Fruit fly (Drosophila melanogaster) whole organism, embryonic: ENCODE measurements around the gene CG45486.

Experiments used
- Asciz ChIP-seq: fragments of 200-800 bp; sonication (Bioruptor generic); optimal IDR thresholded peaks from 2 replicates; lab custom pipeline; 2017; ENCODE audit warnings: missing biosample characterization, mild to moderate bottlenecking, missing genetic modification characterization, missing genetic modification reagents
- Awh ChIP-seq: fragments of 200-800 bp; sonication (Bioruptor generic); IDR thresholded peaks from 2 replicates; pipeline ENCODE4, ENCODE4 v1.3.6; 2022; ENCODE audit warnings: missing biosample characterization, missing genetic modification characterization
- CG1024 ChIP-seq: fragments of 200-800 bp; sonication (Bioruptor generic); IDR thresholded peaks from 2 replicates; pipeline ENCODE4 v1.3.6; 2022; ENCODE audit warnings: missing biosample characterization, missing genetic modification characterization
- CG11504 ChIP-seq: fragments of 200-800 bp; sonication (Bioruptor generic); optimal IDR thresholded peaks from 3 replicates; lab custom pipeline; 2019; ENCODE audit warnings: missing biosample characterization, mild to moderate bottlenecking, missing genetic modification characterization, moderate library complexity
- CG13296 ChIP-seq: fragments of 200-800 bp; sonication (Bioruptor generic); optimal IDR thresholded peaks from 3 replicates; lab custom pipeline; 2018; ENCODE audit warnings: missing biosample characterization, mild to moderate bottlenecking, missing genetic modification characterization
- CG13775 ChIP-seq: fragments of 200-800 bp; sonication (Bioruptor generic); optimal IDR thresholded peaks from 3 replicates; lab custom pipeline; 2017; ENCODE audit warnings: missing biosample characterization, mild to moderate bottlenecking, missing genetic modification characterization
- CG1602 ChIP-seq: fragments of 200-800 bp; sonication (Bioruptor generic); optimal IDR thresholded peaks from 3 replicates; lab custom pipeline; 2016; ENCODE audit warnings: missing biosample characterization, missing genetic modification characterization
- CG1647 ChIP-seq: fragments of 200-800 bp; sonication (Bioruptor generic); optimal IDR thresholded peaks from 3 replicates; lab custom pipeline; 2016; ENCODE audit warnings: missing biosample characterization, missing genetic modification characterization
- CG16779 ChIP-seq: fragments of 200-800 bp; sonication (Bioruptor generic); IDR thresholded peaks from 2 replicates; pipeline ENCODE4 v1.3.6; 2022; ENCODE audit warnings: missing biosample characterization, missing genetic modification characterization
- CG2199 ChIP-seq: fragments of 200-800 bp; sonication (Bioruptor generic); IDR thresholded peaks from 3 replicates; pipeline ENCODE4 v1.3.6; 2022; ENCODE audit warnings: missing biosample characterization, missing genetic modification characterization
- CG2678 ChIP-seq: fragments of 200-800 bp; sonication (Bioruptor generic); optimal IDR thresholded peaks from 3 replicates; lab custom pipeline; 2019; ENCODE audit warnings: missing biosample characterization, mild to moderate bottlenecking, missing genetic modification characterization, moderate library complexity
- CG32772 ChIP-seq: fragments of 200-800 bp; sonication (Bioruptor generic); IDR thresholded peaks from 2 replicates; pipeline ENCODE4 v1.3.6; 2022; ENCODE audit warnings: missing biosample characterization, missing genetic modification characterization
- CG6254 ChIP-seq: fragments of 200-800 bp; sonication (Bioruptor generic); optimal IDR thresholded peaks from 3 replicates; lab custom pipeline; 2017; ENCODE audit warnings: mild to moderate bottlenecking, missing biosample characterization, missing genetic modification reagents, missing genetic modification characterization
- CG6683 ChIP-seq: fragments of 200-800 bp; sonication (Bioruptor generic); optimal IDR thresholded peaks from 2 replicates; lab custom pipeline; 2017; ENCODE audit warnings: missing biosample characterization, mild to moderate bottlenecking, missing genetic modification characterization, missing genetic modification reagents
- CG9727 ChIP-seq: fragments of 200-800 bp; sonication (Bioruptor generic); optimal IDR thresholded peaks from 3 replicates; lab custom pipeline; 2017; ENCODE audit warnings: missing biosample characterization, mild to moderate bottlenecking, missing genetic modification characterization
- Chrac-16 ChIP-seq: fragments of 200-800 bp; sonication (Bioruptor generic); optimal IDR thresholded peaks from 3 replicates; lab custom pipeline; 2016; ENCODE audit warnings: missing biosample characterization, missing genetic modification characterization
- CkIIα-i1 ChIP-seq: fragments of 200-800 bp; sonication (Bioruptor generic); IDR thresholded peaks from 2 replicates; pipeline ENCODE4 v1.3.6; 2022; ENCODE audit warnings: missing biosample characterization, missing genetic modification characterization
- Deaf1 ChIP-seq: fragments of 200-800 bp; optimal IDR thresholded peaks from 3 replicates; lab custom pipeline; 2019; ENCODE audit warnings: missing biosample characterization, mild to moderate bottlenecking, missing genetic modification characterization, moderate library complexity
- Drgx ChIP-seq: fragments of 200-800 bp; sonication (Bioruptor generic); IDR thresholded peaks from 2 replicates; pipeline ENCODE4 v1.3.6; 2022; ENCODE audit warnings: missing biosample characterization, missing genetic modification characterization
- Hsf ChIP-seq: fragments of 200-800 bp; sonication (Bioruptor generic); optimal IDR thresholded peaks from 3 replicates; lab custom pipeline; 2016; ENCODE audit warnings: missing biosample characterization, missing genetic modification characterization
- Oli ChIP-seq: fragments of 200-800 bp; sonication (Bioruptor generic); optimal IDR thresholded peaks from 2 replicates; lab custom pipeline; 2018; ENCODE audit warnings: missing biosample characterization, mild to moderate bottlenecking, missing genetic modification characterization, moderate library complexity
- Rfx ChIP-seq: fragments of 200-800 bp; sonication (Bioruptor generic); IDR thresholded peaks from 2 replicates; pipeline ENCODE4 v1.3.6; 2022; ENCODE audit warnings: missing biosample characterization, missing genetic modification characterization
- Sox100B ChIP-seq: fragments of 200-800 bp; sonication (Bioruptor generic); optimal IDR thresholded peaks from 3 replicates; lab custom pipeline; 2018; ENCODE audit warnings: missing biosample characterization, mild to moderate bottlenecking, missing genetic modification characterization
- Sox102F ChIP-seq: fragments of 200-800 bp; sonication (Bioruptor generic); optimal IDR thresholded peaks from 2 replicates; lab custom pipeline; 2018; ENCODE audit warnings: missing biosample characterization, mild to moderate bottlenecking, missing genetic modification characterization, moderate library complexity
- TFAM ChIP-seq: fragments of 200-800 bp; sonication (Bioruptor generic); optimal IDR thresholded peaks from 2 replicates; lab custom pipeline; 2017; ENCODE audit warnings: missing biosample characterization, missing genetic modification characterization, inconsistent platforms
- Trl ChIP-seq, 3 experiments: fragments of >200 bp in 2 of 3; fragments of 200-800 bp in 1 of 3; sonication (Bioruptor generic) in 1 of 3; optimal IDR thresholded peaks; 2 replicates in 1 of 3; 3 replicates in 2 of 3; lab custom pipeline; 2016 to 2017; ENCODE audit warnings: missing biosample characterization in 1 of 3, missing genetic modification characterization in 1 of 3
- ara ChIP-seq: fragments of 200-800 bp; sonication (Bioruptor generic); IDR thresholded peaks from 2 replicates; pipeline ENCODE4 v1.3.6; 2022; ENCODE audit warnings: missing biosample characterization, missing genetic modification characterization
- cas ChIP-seq: fragments of 200-800 bp; sonication (Bioruptor generic); IDR thresholded peaks from 2 replicates; pipeline ENCODE4 v1.3.6; 2022; ENCODE audit warnings: missing biosample characterization, missing genetic modification characterization
- crol ChIP-seq: fragments of 200-800 bp; sonication (Bioruptor generic); IDR thresholded peaks from 2 replicates; pipeline ENCODE4 v1.3.6; 2022; ENCODE audit warnings: missing biosample characterization, missing genetic modification characterization
- dati ChIP-seq: fragments of 200-800 bp; sonication (Bioruptor generic); IDR thresholded peaks from 2 replicates; pipeline ENCODE4 v1.3.6; 2022; ENCODE audit warnings: missing biosample characterization, missing genetic modification characterization
- fu2 ChIP-seq: fragments of 200-800 bp; sonication (Bioruptor generic); optimal IDR thresholded peaks from 2 replicates; lab custom pipeline; 2016; ENCODE audit warnings: missing biosample characterization, missing genetic modification characterization
- gcm ChIP-seq: fragments of 200-800 bp; sonication (Bioruptor generic); optimal IDR thresholded peaks from 2 replicates; lab custom pipeline; 2019; ENCODE audit warnings: missing biosample characterization, mild to moderate bottlenecking, missing genetic modification characterization, moderate library complexity
- gem ChIP-seq: fragments of 200-800 bp; sonication (Bioruptor generic); optimal IDR thresholded peaks from 2 replicates; lab custom pipeline; 2019; ENCODE audit warnings: missing biosample characterization, mild to moderate bottlenecking, missing genetic modification characterization, moderate library complexity
- gro ChIP-seq: fragments of 200-800 bp; sonication (Bioruptor generic); optimal IDR thresholded peaks from 2 replicates; lab custom pipeline; 2016; ENCODE audit warnings: missing biosample characterization, missing genetic modification characterization
- mam ChIP-seq: fragments of 200-800 bp; sonication (Bioruptor generic); optimal IDR thresholded peaks from 3 replicates; lab custom pipeline; 2016; ENCODE audit warnings: missing biosample characterization, missing genetic modification characterization
- nau ChIP-seq: fragments of 200-800 bp; sonication (Bioruptor generic); optimal IDR thresholded peaks from 3 replicates; lab custom pipeline; 2017; ENCODE audit warnings: missing biosample characterization, mild to moderate bottlenecking, missing genetic modification characterization, missing genetic modification reagents
- nerfin-1 ChIP-seq: fragments of 200-800 bp; sonication (Bioruptor generic); optimal IDR thresholded peaks from 3 replicates; lab custom pipeline; 2019; ENCODE audit warnings: missing biosample characterization, mild to moderate bottlenecking, missing genetic modification characterization, moderate library complexity
- nmo ChIP-seq: fragments of 200-800 bp; sonication (Bioruptor generic); optimal IDR thresholded peaks from 2 replicates; lab custom pipeline; 2018; ENCODE audit warnings: missing biosample characterization, mild to moderate bottlenecking, missing genetic modification characterization, moderate library complexity
- scrt ChIP-seq: fragments of 200-800 bp; sonication (Bioruptor generic); optimal IDR thresholded peaks from 2 replicates; lab custom pipeline; 2018; ENCODE audit warnings: missing biosample characterization, mild to moderate bottlenecking, missing genetic modification characterization, moderate library complexity
- sd ChIP-seq: fragments of 200-800 bp; sonication (Bioruptor generic); optimal IDR thresholded peaks from 3 replicates; lab custom pipeline; 2018; ENCODE audit warnings: missing biosample characterization, mild to moderate bottlenecking, missing genetic modification characterization, moderate library complexity
- sima ChIP-seq: fragments of 200-800 bp; sonication (Bioruptor generic); optimal IDR thresholded peaks from 2 replicates; lab custom pipeline; 2016; ENCODE audit warnings: missing biosample characterization, missing genetic modification characterization
- so ChIP-seq: fragments of 200-800 bp; sonication (Bioruptor generic); IDR thresholded peaks from 3 replicates; pipeline ENCODE4 v1.3.6; 2022; ENCODE audit warnings: missing biosample characterization, missing genetic modification characterization
- tap ChIP-seq: fragments of 200-800 bp; optimal IDR thresholded peaks from 3 replicates; lab custom pipeline; 2019; ENCODE audit warnings: missing biosample characterization, mild to moderate bottlenecking, missing genetic modification characterization, moderate library complexity
- trh ChIP-seq: fragments of 200-800 bp; sonication (Bioruptor generic); optimal IDR thresholded peaks from 2 replicates; lab custom pipeline; 2016; ENCODE audit warnings: missing biosample characterization, missing genetic modification characterization
- twi ChIP-seq: fragments of 200-800 bp; optimal IDR thresholded peaks from 2 replicates; lab custom pipeline; 2019; ENCODE audit warnings: missing biosample characterization, mild to moderate bottlenecking, missing genetic modification characterization, moderate library complexity
- unpg ChIP-seq: fragments of 200-800 bp; sonication (Bioruptor generic); optimal IDR thresholded peaks from 3 replicates; lab custom pipeline; 2018; ENCODE audit warnings: missing biosample characterization, mild to moderate bottlenecking, missing genetic modification characterization, moderate library complexity

The CG45486 gene

dm6 chrX:19878342-19879204, 31.3 kb downstream of the CG45486 start:
- TF ChIP-seq Sox102F (GFP tag; lab: Kevin White, UChicago) (peak; percentile 6), mam (GFP tag; lab: Kevin White, UChicago) (no peak), Deaf1 (tag; lab: Kevin White, UChicago) (no peak), gem (tag; lab: Kevin White, UChicago) (peak; percentile 11), Trl (optimal IDR thresholded peaks at IDR 0.05; lab: Kevin White, UChicago) (peak in 1 of 2 experiments; percentile 2), Trl (GFP tag; optimal IDR thresholded peaks at IDR 0.05; lab: Kevin White, UChicago) (no peak), CG32772 (GFP tag; lab: Robert Waterston, UW) (peak; percentile 24; the same call in 1 of the 2 replicates), sd (tag; lab: Kevin White, UChicago) (peak; percentile 10), CG11504 (peak; percentile 12), gro (GFP tag; lab: Kevin White, UChicago) (no peak), CG16779 (no peak), crol (GFP tag; lab: Robert Waterston, UW) (0 out of 2 replicates have a peak, but pooled peaks have one; percentile 8), Drgx (GFP tag; lab: Robert Waterston, UW) (peak; percentile 38), CG6683 (no peak)

- TF ChIP-seq CG1647 (GFP tag; lab: Kevin White, UChicago) (no peak), so (0 out of 3 replicates have a peak, but pooled peaks have one; percentile 10), CG2199 (GFP tag; lab: Robert Waterston, UW) (no peak), CG13296 (GFP tag; lab: Kevin White, UChicago) (no peak), CG2678 (tag; lab: Kevin White, UChicago) (peak; percentile 47), Oli (tag; lab: Kevin White, UChicago) (peak; percentile 57), dati (no peak), Hsf (peak; percentile 28), CG9727 (GFP tag; lab: Kevin White, UChicago) (peak; percentile 25), nau (GFP tag; lab: Kevin White, UChicago) (peak; percentile 12), unpg (peak; percentile 15), gro (GFP tag; lab: Kevin White, UChicago) (no peak), ara (GFP tag; lab: Robert Waterston, UW) (no peak), scrt (GFP tag; lab: Kevin White, UChicago) (no peak), CkIIα-i1 (GFP tag; lab: Robert Waterston, UW) (no peak), cas (GFP tag; lab: Robert Waterston, UW) (no peak), Rfx (GFP tag; lab: Robert Waterston, UW) (no peak), nerfin-1 (peak; percentile 0), trh (no peak), CG11504 (peak; percentile 56), twi (no peak), CG6254 (GFP tag; lab: Kevin White, UChicago) (no peak), CG1024 (GFP tag; lab: Robert Waterston, UW) (no peak), fu2 (GFP tag; lab: Kevin White, UChicago) (no peak), TFAM (GFP tag; lab: Kevin White, UChicago) (no peak), CG1602 (GFP tag; lab: Kevin White, UChicago) (peak; percentile 19), Chrac-16 (peak; percentile 2), Sox100B (peak; percentile 54), Asciz (GFP tag; lab: Kevin White, UChicago) (peak; percentile 35), Drgx (GFP tag; lab: Robert Waterston, UW) (peak; percentile 80), CG13775 (peak; percentile 6), Awh (no peak), tap (no peak), sima (GFP tag; lab: Kevin White, UChicago) (no peak), nmo (peak; percentile 60), gcm (GFP tag; lab: Kevin White, UChicago) (no peak)
These were observed 33.0 kb downstream of the CG45486 start for dm6 chrX:19876836-19877468.
